Worm (Caenorhabditis elegans): ENCODE results near the gene twk-28.

ce11 chrX:4279294-4279782, at the start of gene twk-28, which contains the start of gene ets-9:
- no peak for TF ChIP-seq W03F9.2 (tag; optimal IDR thresholded peaks at IDR 0.05)
- no peak for TF ChIP-seq him-1 (tag; optimal IDR thresholded peaks at IDR 0.05)
